Worm (Caenorhabditis elegans): Measurements from ENCODE around the gene del-10.

Gene del-10

DNA sequence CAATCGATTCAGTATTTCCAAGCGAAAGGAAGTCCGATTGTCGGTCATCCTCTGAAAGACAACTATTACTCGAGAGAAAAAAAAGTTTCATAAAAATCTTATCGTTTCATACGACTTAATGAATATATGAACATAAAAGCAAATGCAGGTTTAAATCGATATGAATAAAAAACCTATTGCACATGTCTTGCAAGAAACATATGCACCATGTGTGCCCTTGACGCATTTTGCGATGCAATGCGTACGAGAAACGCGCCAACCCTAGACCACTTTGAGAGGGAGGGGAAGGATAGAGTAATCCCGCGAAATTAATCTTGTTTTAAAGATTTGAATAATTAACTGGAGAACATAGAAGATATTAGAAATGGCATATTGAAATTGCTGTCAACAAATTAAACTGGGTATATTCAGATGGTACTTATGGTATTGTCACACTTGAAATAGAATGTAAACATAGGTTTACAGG, 28.6 kb downstream of the del-10 start, which contains the start of gene atg-16.2 (continued):
- no peak for TF ChIP-seq ztf-4 (tag; optimal IDR thresholded peaks at IDR 0.05)
- TF ChIP-seq lsy-2 (tag; optimal IDR thresholded peaks at IDR 0.05) = peak in 1 of 2 experiments; percentile 76
- peak; percentile 33 for TF ChIP-seq sma-9 (GFP tag; optimal IDR thresholded peaks at IDR 0.05)
- no peak for TF ChIP-seq sma-9 (tag; optimal IDR thresholded peaks at IDR 0.05)
- peak; percentile 31 for TF ChIP-seq mab-5 (tag; optimal IDR thresholded peaks at IDR 0.05)
- no peak for TF ChIP-seq alr-1 (tag; optimal IDR thresholded peaks at IDR 0.05)
- TF ChIP-seq egl-27 (tag; optimal IDR thresholded peaks at IDR 0.05) = no peak
- no peak for TF ChIP-seq nhr-25 (tag; optimal IDR thresholded peaks at IDR 0.05)
- TF ChIP-seq unc-55 (GFP tag; optimal IDR thresholded peaks at IDR 0.05) = peak; percentile 74
- no peak for TF ChIP-seq ceh-82 (tag; optimal IDR thresholded peaks at IDR 0.05)
- TF ChIP-seq nhr-12 (tag; optimal IDR thresholded peaks at IDR 0.05) = no peak
- TF ChIP-seq lin-13 (GFP tag; optimal IDR thresholded peaks at IDR 0.05) = peak; percentile 55
- TF ChIP-seq ceh-16 (tag; optimal IDR thresholded peaks at IDR 0.05) = no peak
- peak; percentile 8 for TF ChIP-seq fos-1 (tag; optimal IDR thresholded peaks at IDR 0.05)
- TF ChIP-seq nhr-10 (tag; optimal IDR thresholded peaks at IDR 0.05) = no peak
- peak; percentile 44 for TF ChIP-seq crh-2 (tag; optimal IDR thresholded peaks at IDR 0.05)
- no peak for TF ChIP-seq sem-4 (tag; optimal IDR thresholded peaks at IDR 0.05)
- no peak for TF ChIP-seq ztf-11 (tag; optimal IDR thresholded peaks at IDR 0.05)
- no peak for TF ChIP-seq ZK546.5 (tag; optimal IDR thresholded peaks at IDR 0.05)
- no peak for TF ChIP-seq nhr-77 (tag; optimal IDR thresholded peaks at IDR 0.05)
- no peak for TF ChIP-seq aly-2 (tag; optimal IDR thresholded peaks at IDR 0.05)
- no peak for TF ChIP-seq gmeb-1 (tag; optimal IDR thresholded peaks at IDR 0.05)
- no peak for TF ChIP-seq nhr-23 (tag; optimal IDR thresholded peaks at IDR 0.05)
- no peak for TF ChIP-seq mbf-1 (tag; optimal IDR thresholded peaks at IDR 0.05)

DNA sequence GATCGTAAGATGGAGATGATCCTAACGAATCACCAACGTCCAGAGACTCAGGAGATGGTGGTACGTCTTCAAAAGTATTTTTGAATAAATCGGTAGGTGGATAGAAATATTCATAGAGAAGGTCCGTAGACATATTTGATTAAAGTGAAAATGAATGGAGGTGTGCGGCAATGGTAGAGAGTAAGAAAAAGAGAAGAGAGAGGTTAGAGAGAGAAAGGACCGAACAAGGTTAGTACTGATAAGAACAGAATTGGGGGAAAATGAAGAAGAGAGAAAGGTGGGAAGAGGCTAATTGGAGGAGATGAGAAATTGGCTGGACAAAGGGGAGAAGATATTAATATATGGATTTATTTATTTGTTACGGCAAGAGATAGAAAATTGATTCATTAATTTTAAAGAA, 32.3 kb downstream of the del-10 start, which contains the start of gene nhr-22:
TSS of gene nhr-22 (minus strand) at position 137 of the 400 bp plus-strand sequence.
- TF ChIP-seq fos-1 (tag; optimal IDR thresholded peaks at IDR 0.05) (peak; percentile 62), blmp-1 (tag; optimal IDR thresholded peaks at IDR 0.05; ENCODE audit: insufficient read depth) (peak; percentile 24), nhr-12 (tag; optimal IDR thresholded peaks at IDR 0.05) (no peak), gmeb-1 (tag; optimal IDR thresholded peaks at IDR 0.05) (no peak), sma-9 (GFP tag; optimal IDR thresholded peaks at IDR 0.05) (no peak), sma-9 (tag; optimal IDR thresholded peaks at IDR 0.05) (no peak), nhr-237 (tag; optimal IDR thresholded peaks at IDR 0.05) (no peak), ceh-16 (tag; optimal IDR thresholded peaks at IDR 0.05) (no peak), sma-3 (GFP tag; optimal IDR thresholded peaks at IDR 0.05) (no peak), nhr-11 (tag; optimal IDR thresholded peaks at IDR 0.05) (no peak), crh-2 (tag; optimal IDR thresholded peaks at IDR 0.05) (no peak), lin-39 (tag; optimal IDR thresholded peaks at IDR 0.05) (no peak), skn-1 (tag; optimal IDR thresholded peaks at IDR 0.05) (no peak), dmd-4 (tag; optimal IDR thresholded peaks at IDR 0.05) (no peak)

- TF ChIP-seq ceh-82 (tag; optimal IDR thresholded peaks at IDR 0.05) (no peak), crh-2 (tag; optimal IDR thresholded peaks at IDR 0.05) (peak; percentile 27), lsy-2 (tag; optimal IDR thresholded peaks at IDR 0.05) (no peak), skn-1 (tag; optimal IDR thresholded peaks at IDR 0.05) (no peak), mdl-1 (tag; optimal IDR thresholded peaks at IDR 0.05) (no peak), Y55F3AM.14 (GFP tag; optimal IDR thresholded peaks at IDR 0.05) (no peak), dmd-4 (tag; optimal IDR thresholded peaks at IDR 0.05) (no peak), mab-5 (tag; optimal IDR thresholded peaks at IDR 0.05) (no peak), aly-2 (tag; optimal IDR thresholded peaks at IDR 0.05) (no peak), sma-3 (GFP tag; optimal IDR thresholded peaks at IDR 0.05) (no peak), peb-1 (tag; optimal IDR thresholded peaks at IDR 0.05) (no peak), R02D3.7 (tag; optimal IDR thresholded peaks at IDR 0.05) (no peak), nhr-129 (tag; optimal IDR thresholded peaks at IDR 0.05) (no peak), nhr-237 (tag; optimal IDR thresholded peaks at IDR 0.05) (no peak), blmp-1 (tag; optimal IDR thresholded peaks at IDR 0.05; ENCODE audit: insufficient read depth) (no peak), alr-1 (tag; optimal IDR thresholded peaks at IDR 0.05) (no peak), sma-9 (GFP tag; optimal IDR thresholded peaks at IDR 0.05) (no peak), sma-9 (tag; optimal IDR thresholded peaks at IDR 0.05) (no peak), mbf-1 (tag; optimal IDR thresholded peaks at IDR 0.05) (no peak), egl-27 (tag; optimal IDR thresholded peaks at IDR 0.05) (no peak), fos-1 (tag; optimal IDR thresholded peaks at IDR 0.05) (peak; percentile 59), nhr-25 (tag; optimal IDR thresholded peaks at IDR 0.05) (peak; percentile 47), unc-62 (GFP tag; optimal IDR thresholded peaks at IDR 0.05) (no peak)
Observed at ce11 chrII:6448656-6449055, 33.3 kb downstream of the del-10 start.
